Fruit fly (Drosophila melanogaster) whole organism, adult: ENCODE measurements around the gene Prosbeta2R2.

Experiments used
- CG11617 ChIP-seq: fragments of 200-800 bp; sonication (Bioruptor generic); optimal IDR thresholded peaks from 2 replicates; lab custom pipeline; 2017; ENCODE audit warnings: mild to moderate bottlenecking, missing biosample characterization, missing genetic modification reagents, missing genetic modification characterization
- CG12768 ChIP-seq: fragments of 200-800 bp; sonication (Bioruptor generic); optimal IDR thresholded peaks from 2 replicates; lab custom pipeline; 2017; ENCODE audit warnings: missing biosample characterization, missing genetic modification characterization, mild to moderate bottlenecking, moderate library complexity, missing genetic modification reagents
- CG14711 ChIP-seq: fragments of 200-800 bp; sonication (Bioruptor generic); optimal IDR thresholded peaks from 2 replicates; lab custom pipeline; 2018; ENCODE audit warnings: missing biosample characterization, mild to moderate bottlenecking, missing genetic modification characterization, moderate library complexity
- CG1620 ChIP-seq: fragments of 200-800 bp; sonication (Bioruptor generic); optimal IDR thresholded peaks from 2 replicates; lab custom pipeline; 2016; ENCODE audit warnings: missing biosample characterization, missing genetic modification characterization
- CG33017 ChIP-seq: fragments of 200-800 bp; sonication (Bioruptor generic); optimal IDR thresholded peaks from 2 replicates; lab custom pipeline; 2018; ENCODE audit warnings: missing biosample characterization, mild to moderate bottlenecking, missing genetic modification characterization, moderate library complexity
- CG5204 ChIP-seq: fragments of 200-800 bp; sonication (Bioruptor generic); optimal IDR thresholded peaks from 2 replicates; lab custom pipeline; 2016; ENCODE audit warnings: missing biosample characterization, missing genetic modification characterization
- CG7045 ChIP-seq: fragments of 200-800 bp; sonication (Bioruptor generic); optimal IDR thresholded peaks from 2 replicates; lab custom pipeline; 2017; ENCODE audit warnings: missing biosample characterization, mild to moderate bottlenecking, missing genetic modification characterization
- CG7101 ChIP-seq: fragments of 200-800 bp; sonication (Bioruptor generic); optimal IDR thresholded peaks from 2 replicates; lab custom pipeline; 2018; ENCODE audit warnings: missing biosample characterization, mild to moderate bottlenecking, missing genetic modification characterization, moderate library complexity
- Clk ChIP-seq: fragments of 200-800 bp; sonication (Bioruptor generic); optimal IDR thresholded peaks from 2 replicates; lab custom pipeline; 2017; ENCODE audit warnings: missing biosample characterization, missing genetic modification characterization
- Crg-1 ChIP-seq: fragments of 200-800 bp; sonication (Bioruptor generic); optimal IDR thresholded peaks from 2 replicates; lab custom pipeline; 2016; ENCODE audit warnings: missing biosample characterization, missing genetic modification characterization
- Hr96 ChIP-seq: fragments of 200-800 bp; sonication (Bioruptor generic); optimal IDR thresholded peaks from 2 replicates; lab custom pipeline; 2016; ENCODE audit warnings: missing biosample characterization, missing genetic modification characterization
- Mnt ChIP-seq: fragments of 200-800 bp; sonication (Bioruptor generic); optimal IDR thresholded peaks from 2 replicates; lab custom pipeline; 2016; ENCODE audit warnings: missing biosample characterization, mild to moderate bottlenecking, missing genetic modification characterization
- bab1 ChIP-seq: fragments of 200-800 bp; sonication (Bioruptor generic); optimal IDR thresholded peaks from 3 replicates; lab custom pipeline; 2019; ENCODE audit warnings: missing biosample characterization, mild to moderate bottlenecking, missing genetic modification characterization, moderate library complexity
- cic ChIP-seq: fragments of 200-800 bp; sonication (Bioruptor generic); optimal IDR thresholded peaks from 2 replicates; lab custom pipeline; 2017; ENCODE audit warnings: missing biosample characterization, mild to moderate bottlenecking, missing genetic modification characterization, moderate library complexity
- cnc ChIP-seq, 2 experiments: fragments of >200 bp; optimal IDR thresholded peaks; 2 replicates each; lab custom pipeline; 2017
- kay ChIP-seq: fragments of 200-800 bp; sonication (Bioruptor generic); peaks from one replicate; lab custom pipeline; 2016; ENCODE audit warnings: missing biosample characterization, missing genetic modification characterization, borderline replicate concordance
- ovo ChIP-seq: fragments of 200-800 bp; sonication (Bioruptor generic); optimal IDR thresholded peaks from 2 replicates; lab custom pipeline; 2016; ENCODE audit warnings: missing biosample characterization, missing genetic modification characterization
- pad ChIP-seq: fragments of 200-800 bp; sonication (Bioruptor generic); optimal IDR thresholded peaks from 3 replicates; lab custom pipeline; 2017; ENCODE audit warnings: missing biosample characterization, missing genetic modification characterization, mild to moderate bottlenecking, moderate library complexity, missing genetic modification reagents
- tj ChIP-seq: fragments of 200-800 bp; sonication (Bioruptor generic); optimal IDR thresholded peaks from 3 replicates; lab custom pipeline; 2017; ENCODE audit warnings: missing biosample characterization, mild to moderate bottlenecking, missing genetic modification characterization, moderate library complexity
- toe ChIP-seq: fragments of 200-800 bp; sonication (Bioruptor generic); optimal IDR thresholded peaks from 2 replicates; lab custom pipeline; 2016; ENCODE audit warnings: missing biosample characterization, missing genetic modification characterization

The Prosbeta2R2 gene

DNA sequence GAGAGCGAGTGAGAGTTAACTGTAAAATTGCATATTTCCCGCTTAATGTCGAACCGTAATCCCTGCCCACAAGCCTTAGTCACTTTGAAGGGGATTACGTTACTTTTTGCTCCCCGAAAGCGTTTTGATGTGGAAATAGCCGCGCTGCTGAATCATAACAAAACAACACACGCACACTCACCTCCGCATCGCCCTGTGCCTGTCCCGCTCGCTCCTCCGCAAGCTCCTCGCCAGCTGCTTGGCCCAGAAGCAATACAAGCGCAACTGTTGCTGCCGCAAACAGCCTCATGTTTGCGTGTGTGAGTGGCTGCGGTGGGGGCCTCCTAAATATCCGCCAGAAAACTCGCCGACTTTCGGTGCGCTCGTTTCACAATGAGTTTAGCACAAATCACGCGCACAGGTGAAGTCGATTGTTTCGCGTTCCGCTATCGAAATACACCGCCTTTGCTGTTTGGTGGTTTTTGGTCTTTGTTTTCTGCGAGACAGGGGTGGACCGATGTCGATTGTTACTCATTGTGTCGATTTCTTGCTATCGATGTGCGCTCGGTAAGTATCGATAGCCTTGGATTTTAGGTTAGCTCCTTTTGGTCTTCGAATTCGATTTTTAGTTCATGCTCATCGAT lies 32.0 kb upstream of the Prosbeta2R2 start, which contains the start of gene CtsF:
CtsF (minus strand) TSS at position 503 of the 623 bp plus-strand sequence.
- TF ChIP-seq toe (GFP tag; lab: Kevin White, UChicago) (no peak), Crg-1 (no peak), kay (GFP tag; lab: Kevin White, UChicago) (no peak), ovo (GFP tag; lab: Kevin White, UChicago) (peak; percentile 56), CG12768 (peak; percentile 16), CG11617 (GFP tag; lab: Kevin White, UChicago) (peak; percentile 46), Hr96 (no peak), Clk (GFP tag; lab: Kevin White, UChicago) (no peak), CG33017 (tag; lab: Kevin White, UChicago) (peak; percentile 48), CG14711 (no peak), Mnt (GFP tag; lab: Kevin White, UChicago) (peak; percentile 73), CG7101 (tag; lab: Kevin White, UChicago) (peak; percentile 13), pad (GFP tag; lab: Kevin White, UChicago) (peak; percentile 76), bab1 (peak; percentile 82), CG1620 (GFP tag; lab: Kevin White, UChicago) (peak; percentile 34), cnc (optimal IDR thresholded peaks at IDR 0.05; lab: Kevin White, UChicago) (no peak), CG5204 (no peak), tj (peak; percentile 52), CG7045 (GFP tag; lab: Kevin White, UChicago) (peak; percentile 8), cic (GFP tag; lab: Kevin White, UChicago) (peak; percentile 75)

DNA sequence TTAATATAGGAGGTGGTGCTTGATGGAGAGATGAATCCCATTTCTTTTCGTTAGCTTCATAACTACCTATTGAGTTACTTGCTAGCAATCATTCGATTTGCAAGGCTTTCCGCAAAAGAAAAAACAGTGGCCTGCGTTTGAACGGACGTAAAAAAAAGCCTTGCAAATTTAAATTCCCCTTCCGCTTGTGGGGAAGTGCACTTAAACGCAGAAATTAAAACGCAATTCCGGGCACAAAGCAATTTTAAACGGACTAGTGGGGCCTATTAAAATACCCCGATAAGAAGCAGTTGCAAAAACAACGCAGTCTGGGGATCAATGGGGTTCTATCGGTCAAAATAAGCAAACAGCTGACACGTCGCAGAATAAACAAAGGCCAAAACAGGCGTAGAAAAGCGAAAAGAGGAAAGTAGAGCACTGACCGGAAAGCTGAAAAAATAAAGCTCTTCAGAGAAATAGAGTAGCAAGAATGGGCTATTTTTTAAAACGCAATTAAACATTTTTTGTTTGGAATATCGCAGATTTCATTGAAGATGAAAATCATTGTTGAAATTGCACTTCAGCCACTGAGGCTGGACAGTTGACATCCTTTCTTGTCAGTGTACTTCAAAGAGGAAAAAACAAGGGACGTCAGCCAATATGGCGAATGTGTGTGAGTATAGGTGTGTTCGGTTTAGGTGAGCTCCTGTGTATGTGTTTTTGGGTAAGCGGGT lies 31.4 kb upstream of the Prosbeta2R2 start:
- TF ChIP-seq CG7045 (GFP tag; lab: Kevin White, UChicago): peak; percentile 37
- no peak for TF ChIP-seq Crg-1
- TF ChIP-seq CG14711: no peak
- no peak for TF ChIP-seq Hr96
- TF ChIP-seq tj: peak; percentile 48
- peak; percentile 12 for TF ChIP-seq Mnt (GFP tag; lab: Kevin White, UChicago)
- TF ChIP-seq CG7101 (tag; lab: Kevin White, UChicago): peak; percentile 35
- TF ChIP-seq Clk (GFP tag; lab: Kevin White, UChicago): no peak
- TF ChIP-seq CG1620 (GFP tag; lab: Kevin White, UChicago): no peak
- TF ChIP-seq kay (GFP tag; lab: Kevin White, UChicago): no peak
- no peak for TF ChIP-seq pad (GFP tag; lab: Kevin White, UChicago)
- TF ChIP-seq CG12768: peak; percentile 62
- no peak for TF ChIP-seq CG11617 (GFP tag; lab: Kevin White, UChicago)
- peak; percentile 61 for TF ChIP-seq cic (GFP tag; lab: Kevin White, UChicago)

DNA sequence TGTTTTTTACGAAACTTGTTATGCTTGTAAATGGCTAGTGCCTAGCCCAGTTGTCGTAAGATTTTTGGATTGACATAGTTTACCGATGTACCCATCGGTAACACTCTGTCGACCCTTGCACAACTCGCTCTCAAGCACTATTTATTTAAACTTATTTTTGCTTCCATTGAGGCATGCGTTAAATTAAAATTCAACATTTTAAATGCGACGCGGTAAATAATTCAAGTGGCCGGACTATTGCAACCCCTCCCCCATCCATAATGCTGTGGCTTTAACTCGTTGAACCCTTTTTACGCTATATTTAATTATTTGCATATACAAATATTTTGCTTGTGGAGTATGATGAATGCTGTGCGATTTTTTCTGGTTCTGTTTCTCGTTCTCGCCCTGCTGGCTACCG lies 30.0 kb upstream of the Prosbeta2R2 start:
- TF ChIP-seq kay (GFP tag; lab: Kevin White, UChicago) (peak; percentile 93), CG1620 (GFP tag; lab: Kevin White, UChicago) (no peak)

DNA sequence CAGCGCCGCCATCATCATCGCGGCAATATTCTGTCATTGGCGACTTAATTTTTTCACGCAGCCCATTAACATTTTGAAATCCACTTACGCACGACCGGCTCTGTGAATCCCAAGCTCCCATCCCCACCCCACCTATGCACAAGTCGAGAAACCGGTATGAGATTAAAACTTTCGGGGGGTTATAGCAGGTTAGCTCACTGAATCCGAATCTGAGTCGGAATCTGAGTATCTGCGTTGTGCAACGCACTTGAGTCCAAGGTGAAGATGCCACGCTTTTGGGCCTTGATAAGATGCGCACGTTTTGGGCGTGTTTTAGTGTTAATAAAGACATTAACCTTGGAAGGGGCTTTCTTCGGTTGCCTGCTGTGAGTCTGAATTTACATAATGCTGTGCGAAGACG lies 27.6 kb upstream of the Prosbeta2R2 start:
- no peak for TF ChIP-seq cnc (optimal IDR thresholded peaks at IDR 0.05; lab: Kevin White, UChicago)
- no peak for TF ChIP-seq CG12768
- TF ChIP-seq CG7101 (tag; lab: Kevin White, UChicago): no peak
- TF ChIP-seq bab1: no peak
- TF ChIP-seq pad (GFP tag; lab: Kevin White, UChicago): no peak
- TF ChIP-seq toe (GFP tag; lab: Kevin White, UChicago): no peak
- no peak for TF ChIP-seq CG33017 (tag; lab: Kevin White, UChicago)
- TF ChIP-seq CG11617 (GFP tag; lab: Kevin White, UChicago): no peak
- TF ChIP-seq CG7045 (GFP tag; lab: Kevin White, UChicago): no peak
- no peak for TF ChIP-seq Mnt (GFP tag; lab: Kevin White, UChicago)
- TF ChIP-seq Hr96: no peak
- TF ChIP-seq cic (GFP tag; lab: Kevin White, UChicago): no peak
- TF ChIP-seq CG1620 (GFP tag; lab: Kevin White, UChicago): no peak
- TF ChIP-seq ovo (GFP tag; lab: Kevin White, UChicago): no peak
- no peak for TF ChIP-seq Crg-1
- TF ChIP-seq kay (GFP tag; lab: Kevin White, UChicago): no peak
- TF ChIP-seq CG5204: no peak

DNA sequence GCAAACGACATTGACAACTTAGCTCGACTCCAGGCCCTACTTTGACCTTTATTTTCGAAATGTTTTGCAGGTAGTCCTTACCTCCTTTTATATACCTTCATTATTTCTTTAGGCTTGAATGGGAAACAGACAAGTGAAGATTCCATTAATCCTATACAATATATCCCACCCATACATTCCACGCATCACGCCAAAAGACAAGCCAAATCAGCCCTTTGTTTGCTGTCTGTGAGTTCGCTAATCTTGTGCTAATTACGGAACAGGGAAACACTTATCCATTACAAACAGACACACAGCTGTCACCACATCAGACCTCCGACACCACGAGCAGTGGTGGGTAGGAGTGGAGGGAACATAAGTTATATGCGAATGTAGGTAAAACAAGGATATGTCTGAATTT lies 21.4 kb upstream of the Prosbeta2R2 start, which contains the start of gene CG33293:
CG33293 (minus strand) TSS at position 15 of the 400 bp plus-strand sequence.
- TF ChIP-seq CG5204: no peak
- no peak for TF ChIP-seq CG1620 (GFP tag; lab: Kevin White, UChicago)
- TF ChIP-seq CG7045 (GFP tag; lab: Kevin White, UChicago): no peak
- no peak for TF ChIP-seq Clk (GFP tag; lab: Kevin White, UChicago)
- no peak for TF ChIP-seq CG11617 (GFP tag; lab: Kevin White, UChicago)
- no peak for TF ChIP-seq Crg-1
- TF ChIP-seq CG14711: no peak
- TF ChIP-seq CG33017 (tag; lab: Kevin White, UChicago): no peak
- no peak for TF ChIP-seq tj
- TF ChIP-seq toe (GFP tag; lab: Kevin White, UChicago): no peak
- TF ChIP-seq cic (GFP tag; lab: Kevin White, UChicago): no peak
- no peak for TF ChIP-seq CG12768
- TF ChIP-seq cnc (optimal IDR thresholded peaks at IDR 0.05; lab: Kevin White, UChicago): no peak

DNA sequence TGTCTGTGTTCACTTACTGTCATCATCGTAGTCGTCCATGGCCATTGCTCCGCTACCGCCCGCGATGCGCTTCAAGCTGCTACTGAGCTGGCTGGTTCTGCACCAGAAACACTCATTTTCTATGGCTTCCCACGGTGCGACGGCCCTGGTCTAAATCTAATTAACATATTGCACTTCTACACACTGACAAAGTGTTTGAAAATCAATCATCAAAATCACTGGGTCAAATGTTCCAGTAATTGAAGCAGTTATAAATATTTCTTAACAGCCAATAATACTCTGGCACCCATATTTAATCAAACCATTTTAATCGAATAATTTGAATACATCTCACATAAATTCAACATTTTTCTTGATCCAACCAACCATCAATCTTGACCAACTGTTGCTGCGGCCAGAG lies 17.9 kb upstream of the Prosbeta2R2 start, which contains the start of gene rtp:
rtp (minus strand) TSS at position 101 of the 400 bp plus-strand sequence.
- TF ChIP-seq CG12768 (no peak), cnc (optimal IDR thresholded peaks at IDR 0.05; lab: Kevin White, UChicago) (no peak)
